Worm (Caenorhabditis elegans) whole organism, young adult: ENCODE data around the gene srg-11.

Experiments
- B0019.2 ChIP-seq: fragments of 200-800 bp; sonication (Bioruptor generic); conservative IDR thresholded peaks from 2 replicates; pipeline ENCODE4 v1.3.6; 2022; ENCODE audit warnings: missing genetic modification reagents, missing genetic modification characterization, missing compliant biosample characterization
- F23B12.7 ChIP-seq: sonication (generic microtip); optimal IDR thresholded peaks from 2 replicates; lab custom pipeline; 2017; ENCODE audit warnings: missing genetic modification characterization, mild to moderate bottlenecking, missing compliant biosample characterization, antibody characterized with exemption, moderate library complexity; ENCODE audit not compliant: insufficient read depth
- F37B4.10 ChIP-seq: fragments of 200-800 bp; sonication (Bioruptor generic); IDR thresholded peaks from 2 replicates; pipeline ENCODE4 v1.3.6; 2022; ENCODE audit warnings: missing genetic modification characterization, missing compliant biosample characterization
- ets-4 ChIP-seq: fragments of 200-800 bp; sonication (Bioruptor generic); optimal IDR thresholded peaks from 2 replicates; lab custom pipeline; 2018; ENCODE audit warnings: mild to moderate bottlenecking, missing genetic modification characterization, missing compliant biosample characterization
- sdz-38 ChIP-seq: sonication (generic microtip); optimal IDR thresholded peaks from 2 replicates; lab custom pipeline; 2016; ENCODE audit warnings: missing genotype, missing genetic modification characterization, missing compliant biosample characterization
- tbp1 ChIP-seq: fragments of 200-800 bp; sonication (Bioruptor generic); optimal IDR thresholded peaks from 2 replicates; lab custom pipeline; 2018; ENCODE audit warnings: mild to moderate bottlenecking, missing genetic modification characterization, missing compliant biosample characterization

ce11 chrIII:4657386-4657785, 22.4 kb upstream of the srg-11 start:
- TF ChIP-seq F23B12.7 (no peak), tbp1 (GFP tag; lab: Kevin White, UChicago) (no peak), F37B4.10 (GFP tag; lab: Robert Waterston, UW) (no peak), sdz-38 (no peak), ets-4 (no peak), B0019.2 (GFP tag; lab: Robert Waterston, UW) (no peak)
